Worm (Caenorhabditis elegans): ENCODE results near the gene C28H8.5.

The C28H8.5 gene

DNA sequence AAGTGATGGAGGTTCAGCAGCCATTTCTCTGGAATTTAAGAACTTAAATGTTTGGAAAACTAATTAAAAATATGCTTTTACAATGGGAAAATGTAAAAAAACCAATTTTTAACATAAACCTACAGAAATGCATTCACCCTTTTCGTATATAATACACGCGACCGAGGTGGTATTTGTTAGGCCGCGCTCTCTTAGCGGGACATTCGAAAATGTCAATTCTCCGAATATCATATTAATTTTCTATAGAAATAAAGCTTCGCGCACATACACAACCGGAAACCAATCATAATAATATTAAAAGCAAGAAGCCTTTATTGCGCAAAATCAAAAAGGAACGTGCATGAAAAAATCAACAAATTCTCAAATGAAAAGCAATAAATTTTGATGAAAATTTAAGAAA, 30.9 kb upstream of the C28H8.5 start, which contains the start of gene ddx-23 (continued):
- TF ChIP-seq pag-3 (tag; optimal IDR thresholded peaks at IDR 0.05; ENCODE audit: borderline replicate concordance, insufficient read depth) (no peak), nhr-19 (GFP tag; conservative IDR thresholded peaks at IDR 0.05) (0 out of 2 replicates have a peak, but pooled peaks have one; percentile 2), fkh-8 (tag; optimal IDR thresholded peaks at IDR 0.05) (no peak), dpl-1 (GFP tag; optimal IDR thresholded peaks at IDR 0.05) (peak; percentile 43 to 78 (median 60)), hpl-2 (GFP tag; optimal IDR thresholded peaks at IDR 0.05) (no peak), lin-39 (tag; optimal IDR thresholded peaks at IDR 0.05) (no peak), mep-1 (tag; optimal IDR thresholded peaks at IDR 0.05) (peak; percentile 29), fos-1 (tag; optimal IDR thresholded peaks at IDR 0.05) (no peak), hlh-4 (tag; optimal IDR thresholded peaks at IDR 0.05) (no peak), alr-1 (tag; optimal IDR thresholded peaks at IDR 0.05; ENCODE audit: borderline replicate concordance) (no peak), ceh-8 (GFP tag; optimal IDR thresholded peaks at IDR 0.05) (no peak), egl-13 (tag; optimal IDR thresholded peaks at IDR 0.05) (no peak), ztf-4 (tag; optimal IDR thresholded peaks at IDR 0.05) (peak; percentile 45), nhr-90 (tag; optimal IDR thresholded peaks at IDR 0.05; ENCODE audit: poor library complexity) (no peak), tbx-2 (tag; optimal IDR thresholded peaks at IDR 0.05) (no peak), mab-9 (GFP tag; IDR thresholded peaks at IDR 0.05) (0 out of 2 replicates have a peak, but pooled peaks have one; percentile 6), vab-15 (tag; optimal IDR thresholded peaks at IDR 0.05) (no peak), lsy-2 (tag; optimal IDR thresholded peaks at IDR 0.05) (peak in 1 of 2 experiments; percentile 17), fkh-10 (GFP tag; optimal IDR thresholded peaks at IDR 0.05) (no peak), zag-1 (tag; optimal IDR thresholded peaks at IDR 0.05) (no peak), ces-1 (GFP tag; optimal IDR thresholded peaks at IDR 0.05) (no peak), unc-86 (tag; optimal IDR thresholded peaks at IDR 0.05) (no peak), nhr-11 (tag; optimal IDR thresholded peaks at IDR 0.05) (no peak), grh-1 (GFP tag; IDR thresholded peaks at IDR 0.05) (no peak), sup-37 (GFP tag; optimal IDR thresholded peaks at IDR 0.05) (no peak), aly-2 (tag; optimal IDR thresholded peaks at IDR 0.05) (peak; percentile 70), Y116A8C.19 (tag; optimal IDR thresholded peaks at IDR 0.05; ENCODE audit: borderline replicate concordance) (no peak), nhr-237 (tag; optimal IDR thresholded peaks at IDR 0.05) (no peak), ama-1 (optimal IDR thresholded peaks at IDR 0.05) (peak; percentile 75), blmp-1 (tag; optimal IDR thresholded peaks at IDR 0.05) (no peak), nhr-85 (tag) (no peak), jun-1 (tag; optimal IDR thresholded peaks at IDR 0.05) (no peak)

DNA sequence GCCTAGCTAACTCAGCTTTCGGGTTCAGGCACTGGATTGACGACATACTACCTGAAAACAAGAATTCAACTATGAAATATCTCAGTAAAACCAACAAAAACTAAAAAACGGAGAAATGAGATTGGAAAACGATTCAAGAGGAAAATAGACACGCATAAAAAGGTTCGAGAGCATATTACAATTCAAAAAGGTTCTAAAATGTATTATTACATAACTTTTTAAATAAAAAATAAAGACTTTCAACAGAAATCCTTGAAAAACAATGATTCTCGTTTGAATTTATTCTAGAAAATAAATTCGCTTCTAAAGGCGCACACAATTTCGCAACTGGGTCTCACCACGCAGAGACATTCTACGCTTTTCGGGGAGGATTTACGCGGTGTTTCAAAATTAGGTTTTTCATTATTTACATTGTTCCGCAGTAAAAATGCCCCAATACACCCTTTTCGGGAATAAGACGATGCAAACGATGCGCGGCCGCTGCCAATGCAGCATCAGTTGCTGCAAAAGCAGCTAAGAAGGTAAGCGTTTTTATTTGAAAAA, 28.4 kb upstream of the C28H8.5 start, which contains the start of the genes cct-6 and alh-9:
Gene cct-6 (minus strand): TSS at position 51 of the 543 bp plus-strand sequence.
Gene alh-9 (plus strand): TSS at position 382 of the 543 bp plus-strand sequence.
- TF ChIP-seq elt-3 (tag; optimal IDR thresholded peaks at IDR 0.05) (peak in 3 of 6 experiments; percentile 24 to 92 (median 60)), snpc-4 (tag; optimal IDR thresholded peaks at IDR 0.05) (peak; percentile 51), ceh-82 (tag; optimal IDR thresholded peaks at IDR 0.05) (peak; percentile 75 to 93 (median 76)), nhr-237 (tag; optimal IDR thresholded peaks at IDR 0.05) (peak; percentile 63), nhr-28 (tag; optimal IDR thresholded peaks at IDR 0.05) (no peak), dpl-1 (GFP tag; optimal IDR thresholded peaks at IDR 0.05) (peak; percentile 95 to 98 (median 96)), C04F5.9 (tag; optimal IDR thresholded peaks at IDR 0.05) (peak; percentile 26), aha-1 (tag; optimal IDR thresholded peaks at IDR 0.05) (no peak), pag-3 (tag; optimal IDR thresholded peaks at IDR 0.05; ENCODE audit: borderline replicate concordance, insufficient read depth) (no peak), irx-1 (tag; optimal IDR thresholded peaks at IDR 0.05) (peak; percentile 30), snu-23 (GFP tag; optimal IDR thresholded peaks at IDR 0.05) (peak; percentile 89), mep-1 (tag; optimal IDR thresholded peaks at IDR 0.05) (peak; percentile 93), unc-62 (GFP tag; optimal IDR thresholded peaks at IDR 0.05) (no peak), unc-98 (GFP tag; IDR thresholded peaks at IDR 0.05) (no peak), ets-5 (GFP tag; IDR thresholded peaks at IDR 0.05) (no peak), ceh-88 (GFP tag; IDR thresholded peaks at IDR 0.05) (no peak), hlh-4 (tag; optimal IDR thresholded peaks at IDR 0.05) (no peak), nhr-84 (tag; optimal IDR thresholded peaks at IDR 0.05) (no peak), skn-1 (tag; optimal IDR thresholded peaks at IDR 0.05) (peak; percentile 84), mdl-1 (tag; optimal IDR thresholded peaks at IDR 0.05) (peak in 1 of 2 experiments; percentile 83), ama-1 (optimal IDR thresholded peaks at IDR 0.05) (peak; percentile 49), nhr-19 (GFP tag; conservative IDR thresholded peaks at IDR 0.05) (peak; percentile 78), Y116A8C.19 (tag; optimal IDR thresholded peaks at IDR 0.05; ENCODE audit: borderline replicate concordance) (no peak), lin-35 (GFP tag; optimal IDR thresholded peaks at IDR 0.05) (peak; percentile 98), alr-1 (tag; optimal IDR thresholded peaks at IDR 0.05; ENCODE audit: borderline replicate concordance) (no peak), fkh-4 (tag; optimal IDR thresholded peaks at IDR 0.05; ENCODE audit: borderline replicate concordance) (no peak), swsn-7 (tag; optimal IDR thresholded peaks at IDR 0.05) (peak; percentile 75), nhr-76 (tag; optimal IDR thresholded peaks at IDR 0.05) (no peak)

All from whole organism, L1 larva.